Worm (Caenorhabditis elegans) whole organism, late embryonic: ENCODE data around the gene C10A4.6.

Source experiments
- ahr-1 ChIP-seq: sonication (generic microtip); optimal IDR thresholded peaks from 2 replicates; lab custom pipeline; 2016; ENCODE audit warnings: missing genetic modification characterization, missing compliant biosample characterization
- ama-1 ChIP-seq: fragments of 150-350 bp; optimal IDR thresholded peaks from 2 replicates; lab custom pipeline; 2014
- ceh-30 ChIP-seq: fragments of 150-350 bp; optimal IDR thresholded peaks from 2 replicates; lab custom pipeline; 2014; ENCODE audit warnings: missing biosample characterization, missing genetic modification characterization
- dve-1 ChIP-seq: sonication (generic microtip); optimal IDR thresholded peaks from 2 replicates; lab custom pipeline; 2017; ENCODE audit warnings: antibody characterized with exemption, mild to moderate bottlenecking, missing genetic modification characterization, missing compliant biosample characterization
- hlh-8 ChIP-seq: sonication (generic microtip); optimal IDR thresholded peaks from 2 replicates; lab custom pipeline; 2016; ENCODE audit warnings: missing genotype, missing genetic modification characterization, missing compliant biosample characterization
- lim-6 ChIP-seq: sonication (generic microtip); optimal IDR thresholded peaks from 2 replicates; lab custom pipeline; 2016; ENCODE audit warnings: missing genetic modification characterization, missing compliant biosample characterization
- nfya-1 ChIP-seq: sonication (generic microtip); optimal IDR thresholded peaks from 2 replicates; lab custom pipeline; 2017; ENCODE audit warnings: missing genetic modification characterization, mild to moderate bottlenecking, missing compliant biosample characterization, antibody characterized with exemption, moderate library complexity
- pha-2 ChIP-seq: sonication (generic microtip); optimal IDR thresholded peaks from 2 replicates; lab custom pipeline; 2017; ENCODE audit warnings: mild to moderate bottlenecking, missing genetic modification characterization, missing compliant biosample characterization
- pha-4 ChIP-seq: fragments of 150-350 bp; optimal IDR thresholded peaks from 2 replicates; lab custom pipeline; 2018; ENCODE audit warnings: missing biosample characterization, missing genetic modification reagents, missing genetic modification characterization
- pqm-1 ChIP-seq: sonication (generic microtip); optimal IDR thresholded peaks from 2 replicates; lab custom pipeline; 2016; ENCODE audit warnings: missing genetic modification characterization, missing compliant biosample characterization
- tbx-2 ChIP-seq: sonication (generic microtip); optimal IDR thresholded peaks from 2 replicates; lab custom pipeline; 2016; ENCODE audit warnings: missing genetic modification characterization, missing compliant biosample characterization
- unc-86 ChIP-seq: sonication (generic microtip); optimal IDR thresholded peaks from 2 replicates; lab custom pipeline; 2016; ENCODE audit warnings: missing genetic modification characterization, missing compliant biosample characterization

DNA sequence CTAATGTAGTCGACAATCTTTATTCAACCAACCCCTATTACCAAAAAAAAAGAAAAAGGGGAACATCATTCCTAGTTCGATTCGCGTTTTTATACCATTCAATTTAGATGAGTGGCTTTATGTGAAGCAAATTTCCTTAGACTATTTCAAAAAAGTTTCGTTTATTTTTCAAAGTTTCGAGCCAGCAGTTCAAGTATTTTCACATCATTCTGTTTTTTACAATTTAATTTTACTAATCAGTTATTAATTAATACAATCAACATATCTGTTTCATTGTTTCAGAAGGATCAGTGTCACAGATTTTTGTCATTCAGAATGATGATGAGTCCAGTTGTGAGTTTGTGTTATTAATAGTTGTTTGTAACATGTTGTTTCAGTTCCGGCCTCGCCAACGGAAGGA lies 19.6 kb downstream of the C10A4.6 start, which contains the start of gene C10A4.2:
- TF ChIP-seq ceh-30 = no peak
- TF ChIP-seq ama-1 (lab: Kevin White, UChicago) = no peak
- no peak for TF ChIP-seq lim-6 (tag; lab: Kevin White, UChicago)
- no peak for TF ChIP-seq dve-1 (tag; lab: Kevin White, UChicago)
- TF ChIP-seq unc-86 = no peak
- no peak for TF ChIP-seq pha-4 (tag; lab: Kevin White, UChicago)
- TF ChIP-seq tbx-2 (tag; lab: Kevin White, UChicago) = no peak
- no peak for TF ChIP-seq ahr-1 (tag; lab: Kevin White, UChicago)
- TF ChIP-seq pha-2 (tag; lab: Kevin White, UChicago) = no peak
- TF ChIP-seq pqm-1 = no peak
- no peak for TF ChIP-seq hlh-8 (tag; lab: Kevin White, UChicago)
- TF ChIP-seq nfya-1 (tag; lab: Kevin White, UChicago) = no peak
